Fruit fly (Drosophila melanogaster) S2 (cell line): ENCODE measurements around the gene amon.

Source experiments
- CG8478 ChIP-seq: fragments of >200 bp; optimal IDR thresholded peaks from 2 replicates; lab custom pipeline; 2018
- CTCF ChIP-seq, 2 experiments: fragments of >200 bp; optimal IDR thresholded peaks; 2 replicates each; lab custom pipeline; 2018

dm6 chr3R:26728427-26728826 is 14.5 kb upstream of the amon start, which contains the start of gene CG14245:
- no peak for TF ChIP-seq CG8478 (lab: Kevin White, UChicago)
- TF ChIP-seq CTCF (optimal IDR thresholded peaks at IDR 0.05; lab: Kevin White, UChicago): no peak
